Worm (Caenorhabditis elegans) whole organism, L2 larva: ENCODE measurements around the gene M70.3.

Experiments
- C34F6.9 ChIP-seq: fragments of 150-350 bp; optimal IDR thresholded peaks from 2 replicates; lab custom pipeline; 2014; ENCODE audit warnings: missing biosample characterization, missing genetic modification characterization
- F13H6.1 ChIP-seq: sonication (generic microtip); optimal IDR thresholded peaks from 2 replicates; lab custom pipeline; 2016; ENCODE audit warnings: missing genetic modification characterization, missing compliant biosample characterization
- R02D3.7 ChIP-seq: fragments of 150-350 bp; optimal IDR thresholded peaks from 2 replicates; lab custom pipeline; 2014; ENCODE audit warnings: missing biosample characterization, missing genetic modification characterization
- Y55F3AM.14 ChIP-seq: fragments of 200-800 bp; sonication (Bioruptor generic); optimal IDR thresholded peaks from 2 replicates; lab custom pipeline; 2018; ENCODE audit warnings: mild to moderate bottlenecking, missing genetic modification characterization, missing compliant biosample characterization
- alr-1 ChIP-seq: fragments of 150-350 bp; optimal IDR thresholded peaks from 2 replicates; lab custom pipeline; 2014; ENCODE audit warnings: missing biosample characterization, missing genetic modification characterization
- aly-2 ChIP-seq: fragments of 150-350 bp; optimal IDR thresholded peaks from 2 replicates; lab custom pipeline; 2014; ENCODE audit warnings: missing biosample characterization, missing genetic modification characterization
- ama-1 ChIP-seq: fragments of 150-350 bp; optimal IDR thresholded peaks from 2 replicates; lab custom pipeline; 2018; ENCODE audit warnings: inconsistent platforms
- blmp-1 ChIP-seq: sonication (generic microtip); optimal IDR thresholded peaks from 2 replicates; lab custom pipeline; 2017; ENCODE audit warnings: missing genetic modification characterization, mild to moderate bottlenecking, missing compliant biosample characterization, antibody characterized with exemption, moderate library complexity; ENCODE audit not compliant: insufficient read depth
- ceh-16 ChIP-seq: fragments of 150-350 bp; optimal IDR thresholded peaks from 2 replicates; lab custom pipeline; 2014; ENCODE audit warnings: missing biosample characterization, missing genetic modification characterization
- ceh-82 ChIP-seq: fragments of 150-350 bp; optimal IDR thresholded peaks from 2 replicates; lab custom pipeline; 2014; ENCODE audit warnings: missing biosample characterization, missing genetic modification characterization
- crh-2 ChIP-seq: sonication (generic microtip); optimal IDR thresholded peaks from 2 replicates; lab custom pipeline; 2017; ENCODE audit warnings: missing biosample characterization, missing genetic modification characterization
- dmd-4 ChIP-seq: sonication (generic microtip); optimal IDR thresholded peaks from 2 replicates; lab custom pipeline; 2017; ENCODE audit warnings: missing biosample characterization, missing genetic modification characterization
- egl-27 ChIP-seq: sonication (generic microtip); optimal IDR thresholded peaks from 3 replicates; lab custom pipeline; 2017; ENCODE audit warnings: missing biosample characterization, missing genetic modification reagents, missing genetic modification characterization
- elt-1 ChIP-seq: fragments of 150-350 bp; optimal IDR thresholded peaks from 2 replicates; lab custom pipeline; 2014; ENCODE audit warnings: missing biosample characterization, missing genetic modification characterization
- gmeb-1 ChIP-seq: fragments of 150-350 bp; optimal IDR thresholded peaks from 2 replicates; lab custom pipeline; 2014; ENCODE audit warnings: missing biosample characterization, missing genetic modification characterization
- lin-39 ChIP-seq: fragments of 150-350 bp; optimal IDR thresholded peaks from 2 replicates; lab custom pipeline; 2014; ENCODE audit warnings: missing biosample characterization, missing genetic modification reagents, missing genetic modification characterization
- lsy-2 ChIP-seq, 2 experiments: fragments of 150-350 bp in 1 of 2; sonication (generic microtip) in 1 of 2; optimal IDR thresholded peaks; 2 replicates each; lab custom pipeline; 2014 to 2017; ENCODE audit warnings: missing biosample characterization in 2 of 2, missing genetic modification characterization in 2 of 2
- mdl-1 ChIP-seq, 2 experiments: fragments of 150-350 bp in 1 of 2; sonication (generic microtip) in 1 of 2; optimal IDR thresholded peaks; 2 replicates each; lab custom pipeline; 2017; ENCODE audit warnings: missing biosample characterization in 2 of 2, missing genetic modification characterization in 2 of 2
- nhr-11 ChIP-seq: fragments of 150-350 bp; optimal IDR thresholded peaks from 2 replicates; lab custom pipeline; 2014; ENCODE audit warnings: missing biosample characterization, missing genetic modification characterization
- nhr-12 ChIP-seq: fragments of 150-350 bp; optimal IDR thresholded peaks from 2 replicates; lab custom pipeline; 2014; ENCODE audit warnings: missing biosample characterization, missing genetic modification characterization
- nhr-129 ChIP-seq: fragments of 150-350 bp; optimal IDR thresholded peaks from 2 replicates; lab custom pipeline; 2014; ENCODE audit warnings: missing biosample characterization, missing genetic modification characterization
- nhr-21 ChIP-seq: fragments of 150-350 bp; optimal IDR thresholded peaks from 2 replicates; lab custom pipeline; 2014; ENCODE audit warnings: missing biosample characterization, missing genetic modification characterization
- nhr-25 ChIP-seq: fragments of 150-350 bp; sonication (generic microtip); optimal IDR thresholded peaks from 3 replicates; lab custom pipeline; 2014; ENCODE audit warnings: missing biosample characterization, missing genetic modification characterization
- nhr-6 ChIP-seq: fragments of 150-350 bp; optimal IDR thresholded peaks from 2 replicates; lab custom pipeline; 2014; ENCODE audit warnings: missing biosample characterization, missing genetic modification characterization
- nhr-77 ChIP-seq: fragments of 150-350 bp; optimal IDR thresholded peaks from 2 replicates; lab custom pipeline; 2014; ENCODE audit warnings: missing biosample characterization, missing genetic modification characterization
- peb-1 ChIP-seq: fragments of 150-350 bp; optimal IDR thresholded peaks from 2 replicates; lab custom pipeline; 2014; ENCODE audit warnings: missing biosample characterization, missing genetic modification characterization
- sem-4 ChIP-seq: fragments of 150-350 bp; optimal IDR thresholded peaks from 2 replicates; lab custom pipeline; 2014; ENCODE audit warnings: missing biosample characterization, missing genetic modification reagents, missing genetic modification characterization
- skn-1 ChIP-seq: sonication (generic microtip); optimal IDR thresholded peaks from 2 replicates; lab custom pipeline; 2017; ENCODE audit warnings: missing biosample characterization, missing genetic modification characterization
- sma-3 ChIP-seq: sonication (generic microtip); optimal IDR thresholded peaks from 2 replicates; lab custom pipeline; 2016; ENCODE audit warnings: missing genetic modification reagents, missing genetic modification characterization, missing compliant biosample characterization
- sma-9 ChIP-seq, 2 experiments: fragments of 150-350 bp in 1 of 2; sonication (generic microtip) in 1 of 2; optimal IDR thresholded peaks; 2 replicates each; lab custom pipeline; 2014 to 2016; ENCODE audit warnings: missing genetic modification characterization in 2 of 2, mild to moderate bottlenecking in 1 of 2, missing biosample characterization in 1 of 2, missing compliant biosample characterization in 1 of 2, missing genetic modification reagents in 1 of 2, moderate library complexity in 1 of 2
- snpc-4 ChIP-seq: fragments of 150-350 bp; optimal IDR thresholded peaks from 2 replicates; lab custom pipeline; 2014; ENCODE audit warnings: missing biosample characterization, missing genetic modification characterization
- unc-39 ChIP-seq: fragments of 150-350 bp; optimal IDR thresholded peaks from 2 replicates; lab custom pipeline; 2014; ENCODE audit warnings: missing biosample characterization, missing genetic modification characterization
- unc-62 ChIP-seq: fragments of 150-350 bp; optimal IDR thresholded peaks from 2 replicates; lab custom pipeline; 2014; ENCODE audit warnings: missing biosample characterization, missing genetic modification reagents, missing genetic modification characterization
- zag-1 ChIP-seq: fragments of 150-350 bp; optimal IDR thresholded peaks from 2 replicates; lab custom pipeline; 2014; ENCODE audit warnings: missing biosample characterization, missing genetic modification characterization
- ztf-1 ChIP-seq: fragments of 200-800 bp; sonication (Bioruptor generic); conservative IDR thresholded peaks from 2 replicates; pipeline ENCODE4 v1.3.6; 2022; ENCODE audit warnings: missing genetic modification characterization, missing compliant biosample characterization
- ztf-11 ChIP-seq: sonication (generic microtip); optimal IDR thresholded peaks from 2 replicates; lab custom pipeline; 2017; ENCODE audit warnings: missing biosample characterization, missing genetic modification characterization
- ztf-4 ChIP-seq: fragments of 150-350 bp; optimal IDR thresholded peaks from 2 replicates; lab custom pipeline; 2014; ENCODE audit warnings: missing biosample characterization, missing genetic modification characterization

Gene M70.3

DNA sequence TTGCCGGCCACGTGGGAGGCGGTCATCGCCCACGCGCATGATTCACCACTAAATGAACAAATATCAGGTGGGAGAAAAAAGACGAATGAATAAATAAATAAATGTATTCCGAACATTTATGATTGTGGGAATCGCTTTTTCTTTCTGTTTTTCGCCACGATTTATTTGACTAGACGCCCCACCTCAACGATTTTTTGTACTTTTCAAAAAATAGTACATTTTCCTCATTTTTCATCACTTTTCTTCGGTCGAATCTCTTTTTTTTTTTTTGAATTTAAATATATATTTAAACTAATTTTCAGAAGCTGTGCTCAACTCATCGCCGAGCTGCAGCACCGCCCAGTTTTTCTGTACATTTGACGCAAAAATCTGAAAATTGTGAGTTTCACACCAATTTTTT lies 19.7 kb downstream of the M70.3 start, which contains the start of gene fnip-2:
fnip-2 (plus strand) TSS at position 301 of the 400 bp plus-strand sequence.
- TF ChIP-seq skn-1 (tag; lab: Kevin White, UChicago) (no peak), alr-1 (tag; lab: Kevin White, UChicago) (no peak), ztf-1 (GFP tag; lab: Robert Waterston, UW) (no peak), blmp-1 (tag; lab: Kevin White, UChicago) (no peak), ceh-16 (tag; lab: Kevin White, UChicago) (no peak), ztf-4 (tag; lab: Kevin White, UChicago) (no peak), unc-39 (tag; lab: Kevin White, UChicago) (no peak), ceh-82 (no peak), lsy-2 (tag; optimal IDR thresholded peaks at IDR 0.05; lab: Kevin White, UChicago) (no peak), zag-1 (tag; lab: Kevin White, UChicago) (no peak), nhr-6 (tag; lab: Kevin White, UChicago) (no peak), dmd-4 (no peak), nhr-11 (tag; lab: Kevin White, UChicago) (no peak), lin-39 (tag; lab: Kevin White, UChicago) (no peak), nhr-129 (tag; lab: Kevin White, UChicago) (no peak), egl-27 (no peak), snpc-4 (tag; lab: Kevin White, UChicago) (no peak), mdl-1 (tag; optimal IDR thresholded peaks at IDR 0.05; lab: Kevin White, UChicago) (no peak), aly-2 (tag; lab: Kevin White, UChicago) (no peak), ztf-11 (no peak)
- TF ChIP-seq, all 48 proteins: peak for 0

DNA sequence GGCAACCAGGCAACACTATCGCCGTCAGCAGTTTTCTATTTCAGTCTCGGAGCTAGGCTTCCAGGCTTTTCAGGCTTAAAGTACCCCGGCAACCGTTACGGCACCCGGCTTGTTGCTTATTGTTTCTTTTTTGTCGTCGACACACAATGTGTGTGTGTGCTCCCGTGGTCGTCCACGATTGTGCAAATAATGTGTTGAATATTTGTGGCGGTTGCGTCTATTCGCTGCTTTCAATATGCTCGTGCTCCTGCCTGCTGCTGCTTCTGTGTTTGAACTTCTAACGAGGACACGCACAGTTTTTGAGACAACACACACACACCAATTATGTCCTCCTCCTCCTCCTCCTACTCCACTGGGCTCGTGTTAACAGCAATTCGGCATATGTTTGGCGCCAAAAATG lies 20.9 kb downstream of the M70.3 start:
- TF ChIP-seq nhr-129 (tag; lab: Kevin White, UChicago) (peak; percentile 37), nhr-6 (tag; lab: Kevin White, UChicago) (no peak), ama-1 (lab: Kevin White, UChicago) (peak; percentile 4)

- TF ChIP-seq peb-1 (tag; lab: Kevin White, UChicago): no peak
- TF ChIP-seq aly-2 (tag; lab: Kevin White, UChicago): no peak
- no peak for TF ChIP-seq ama-1 (lab: Kevin White, UChicago)
- no peak for TF ChIP-seq sma-9 (GFP tag; optimal IDR thresholded peaks at IDR 0.05; lab: Kevin White, UChicago)
- no peak for TF ChIP-seq sma-9 (tag; optimal IDR thresholded peaks at IDR 0.05; lab: Kevin White, UChicago)
- no peak for TF ChIP-seq C34F6.9 (tag; lab: Kevin White, UChicago)
- no peak for TF ChIP-seq elt-1 (tag; lab: Kevin White, UChicago)
- TF ChIP-seq dmd-4: no peak
- no peak for TF ChIP-seq Y55F3AM.14
- no peak for TF ChIP-seq zag-1 (tag; lab: Kevin White, UChicago)
- TF ChIP-seq nhr-12 (tag; lab: Kevin White, UChicago): no peak
- no peak for TF ChIP-seq nhr-77 (tag; lab: Kevin White, UChicago)
- no peak for TF ChIP-seq nhr-21 (tag; lab: Kevin White, UChicago)
- no peak for TF ChIP-seq nhr-6 (tag; lab: Kevin White, UChicago)
Observed at ce11 chrIV:2220896-2221295, 21.4 kb downstream of the M70.3 start.

DNA sequence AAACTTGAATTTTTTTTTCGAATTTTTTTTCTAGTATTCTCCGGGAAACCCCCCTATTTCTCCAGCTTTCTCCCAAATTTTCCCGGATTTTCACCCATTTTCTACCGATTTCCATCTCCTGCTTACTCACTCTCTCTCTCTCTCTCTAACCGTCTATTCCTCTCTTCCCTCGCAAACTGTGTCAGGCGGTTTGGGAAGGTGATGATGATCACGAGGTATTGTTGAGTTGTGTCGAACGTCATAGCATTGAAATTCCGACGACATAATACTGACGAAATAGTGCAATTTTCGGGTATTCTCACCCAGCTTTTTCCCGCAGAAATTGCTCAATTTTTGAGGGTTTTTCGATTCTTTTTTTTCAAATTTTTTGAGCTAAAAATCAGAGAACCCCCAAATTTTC lies 22.1 kb downstream of the M70.3 start:
- TF ChIP-seq F13H6.1 (tag; lab: Kevin White, UChicago): no peak
- peak; percentile 63 for TF ChIP-seq crh-2 (tag; lab: Kevin White, UChicago)
- no peak for TF ChIP-seq unc-62
- peak; percentile 12 for TF ChIP-seq nhr-6 (tag; lab: Kevin White, UChicago)
- peak; percentile 17 for TF ChIP-seq nhr-21 (tag; lab: Kevin White, UChicago)
- peak; percentile 25 for TF ChIP-seq nhr-25 (tag; lab: Kevin White, UChicago)
- no peak for TF ChIP-seq R02D3.7 (tag; lab: Kevin White, UChicago)
- peak; percentile 87 for TF ChIP-seq nhr-129 (tag; lab: Kevin White, UChicago)
- peak; percentile 61 for TF ChIP-seq sma-3
- peak; percentile 36 for TF ChIP-seq ztf-4 (tag; lab: Kevin White, UChicago)
- TF ChIP-seq alr-1 (tag; lab: Kevin White, UChicago): no peak
- peak; percentile 58 for TF ChIP-seq C34F6.9 (tag; lab: Kevin White, UChicago)
- TF ChIP-seq sem-4 (tag; lab: Kevin White, UChicago): peak; percentile 29
- peak in 1 of 2 experiments; percentile 40 for TF ChIP-seq lsy-2 (tag; optimal IDR thresholded peaks at IDR 0.05; lab: Kevin White, UChicago)
- peak; percentile 70 for TF ChIP-seq gmeb-1 (tag; lab: Kevin White, UChicago)
- peak; percentile 85 for TF ChIP-seq ama-1 (lab: Kevin White, UChicago)
- TF ChIP-seq sma-9 (GFP tag; optimal IDR thresholded peaks at IDR 0.05; lab: Kevin White, UChicago): peak; percentile 85
- TF ChIP-seq sma-9 (tag; optimal IDR thresholded peaks at IDR 0.05; lab: Kevin White, UChicago): no peak
